Fruit fly (Drosophila melanogaster) whole organism: ENCODE measurements around the gene CG18549.

Experiments used
- EcR ChIP-seq, 2 experiments: fragments of >200 bp; optimal IDR thresholded peaks; 2 replicates each; lab custom pipeline; 2017; ENCODE audit warnings: missing biosample characterization in 2 of 2, missing genetic modification characterization in 2 of 2, missing genetic modification reagents in 2 of 2
- psq ChIP-seq: fragments of >200 bp; optimal IDR thresholded peaks from 2 replicates; lab custom pipeline; 2017
- usp ChIP-seq: fragments of >200 bp; optimal IDR thresholded peaks from 2 replicates; lab custom pipeline; 2017; ENCODE audit warnings: missing biosample characterization, missing genetic modification characterization, mixed read lengths

dm6 chr3R:12422379-12422975, 26.6 kb upstream of the CG18549 start, which contains the start of the genes Scgbeta and CG17202:
- TF ChIP-seq usp (no peak), psq (lab: Kevin White, UChicago) (no peak), EcR (GFP tag; optimal IDR thresholded peaks at IDR 0.05; lab: Kevin White, UChicago) (no peak)
